Worm (Caenorhabditis elegans): ENCODE results near the gene F20C5.5.

Gene F20C5.5

ce11 chrIV:8757729-8758128 lies 11.7 kb downstream of the F20C5.5 start:
- TF ChIP-seq ceh-36 (tag; optimal IDR thresholded peaks at IDR 0.05) (no peak), hmbx-1 (tag; optimal IDR thresholded peaks at IDR 0.05) (no peak), tbx-11 (GFP tag; IDR thresholded peaks at IDR 0.05) (no peak), flt-1 (GFP tag; IDR thresholded peaks at IDR 0.05) (no peak), pes-1 (GFP tag; IDR thresholded peaks at IDR 0.05) (no peak), hmg-4 (GFP tag; optimal IDR thresholded peaks at IDR 0.05) (no peak), tra-4 (tag; optimal IDR thresholded peaks at IDR 0.05) (no peak), tbx-37 (GFP tag; conservative IDR thresholded peaks at IDR 0.05) (no peak), B0310.2 (tag; optimal IDR thresholded peaks at IDR 0.05) (no peak), ets-7 (tag; optimal IDR thresholded peaks at IDR 0.05) (no peak), sea-1 (GFP tag; conservative IDR thresholded peaks at IDR 0.05) (no peak), F13C5.2 (tag; optimal IDR thresholded peaks at IDR 0.05) (no peak), hnd-1 (tag; optimal IDR thresholded peaks at IDR 0.05) (no peak), scrt-1 (GFP tag; IDR thresholded peaks at IDR 0.05) (no peak), aly-1 (tag; optimal IDR thresholded peaks at IDR 0.05) (no peak)

- no peak for TF ChIP-seq F13C5.2 (tag; optimal IDR thresholded peaks at IDR 0.05)
- no peak for TF ChIP-seq ceh-13 (GFP tag; optimal IDR thresholded peaks at IDR 0.05)
- no peak for TF ChIP-seq sea-1 (GFP tag; conservative IDR thresholded peaks at IDR 0.05)
- no peak for TF ChIP-seq scrt-1 (GFP tag; IDR thresholded peaks at IDR 0.05)
Observed at ce11 chrIV:8754727-8755126, 14.7 kb downstream of the F20C5.5 start, which contains the start of gene elli-1. Gene elli-1 (minus strand): TSS chrIV:8754827.

ce11 chrIV:8754146-8754545 lies 15.3 kb downstream of the F20C5.5 start:
- TF ChIP-seq ceh-13 (GFP tag; optimal IDR thresholded peaks at IDR 0.05) (no peak), ama-1 (optimal IDR thresholded peaks at IDR 0.05) (no peak)

- TF ChIP-seq ets-7 (tag; optimal IDR thresholded peaks at IDR 0.05) (no peak), hmbx-1 (tag; optimal IDR thresholded peaks at IDR 0.05) (no peak), B0310.2 (tag; optimal IDR thresholded peaks at IDR 0.05) (no peak), tbx-37 (GFP tag; conservative IDR thresholded peaks at IDR 0.05) (no peak), hmg-4 (GFP tag; optimal IDR thresholded peaks at IDR 0.05) (no peak), flt-1 (GFP tag; IDR thresholded peaks at IDR 0.05) (no peak), pes-1 (GFP tag; IDR thresholded peaks at IDR 0.05) (no peak), scrt-1 (GFP tag; IDR thresholded peaks at IDR 0.05) (no peak), hnd-1 (tag; optimal IDR thresholded peaks at IDR 0.05) (no peak)
Observed at ce11 chrIV:8752492-8752891, 16.9 kb downstream of the F20C5.5 start.

ce11 chrIV:8748967-8749366 lies 20.5 kb downstream of the F20C5.5 start:
- TF ChIP-seq pes-1 (GFP tag; IDR thresholded peaks at IDR 0.05) (no peak), ama-1 (optimal IDR thresholded peaks at IDR 0.05) (no peak), tra-4 (tag; optimal IDR thresholded peaks at IDR 0.05) (no peak), ceh-13 (GFP tag; optimal IDR thresholded peaks at IDR 0.05) (no peak), hnd-1 (tag; optimal IDR thresholded peaks at IDR 0.05) (no peak), F13C5.2 (tag; optimal IDR thresholded peaks at IDR 0.05) (no peak), scrt-1 (GFP tag; IDR thresholded peaks at IDR 0.05) (no peak), flt-1 (GFP tag; IDR thresholded peaks at IDR 0.05) (no peak), sea-1 (GFP tag; conservative IDR thresholded peaks at IDR 0.05) (no peak), tbx-37 (GFP tag; conservative IDR thresholded peaks at IDR 0.05) (no peak), hmbx-1 (tag; optimal IDR thresholded peaks at IDR 0.05) (no peak), aly-1 (tag; optimal IDR thresholded peaks at IDR 0.05) (no peak), tbx-11 (GFP tag; IDR thresholded peaks at IDR 0.05) (no peak), ceh-36 (tag; optimal IDR thresholded peaks at IDR 0.05) (no peak)

ce11 chrIV:8745591-8746302 lies 23.7 kb downstream of the F20C5.5 start, which contains the start of the genes F20C5.7 and parg-1:
Gene F20C5.7 (minus strand): TSS chrIV:8745691.
Gene parg-1 (plus strand): TSS chrIV:8746252.
- TF ChIP-seq aly-1 (tag; optimal IDR thresholded peaks at IDR 0.05) (no peak), ceh-36 (tag; optimal IDR thresholded peaks at IDR 0.05) (no peak)

ce11 chrIV:8743654-8744332 lies 25.6 kb downstream of the F20C5.5 start, which contains the start of gene F21D5.7:
Gene F21D5.7 (minus strand): TSS chrIV:8743704.
- TF ChIP-seq tbx-11 (GFP tag; IDR thresholded peaks at IDR 0.05), result no peak
- TF ChIP-seq flt-1 (GFP tag; IDR thresholded peaks at IDR 0.05), result no peak
- no peak for TF ChIP-seq aly-1 (tag; optimal IDR thresholded peaks at IDR 0.05)
- peak; percentile 43 for TF ChIP-seq F13C5.2 (tag; optimal IDR thresholded peaks at IDR 0.05)

ce11 chrIV:8740952-8741438 lies 28.4 kb downstream of the F20C5.5 start, which contains the start of gene F21D5.6:
Gene F21D5.6 (minus strand): TSS chrIV:8741388.
- TF ChIP-seq flt-1 (GFP tag; IDR thresholded peaks at IDR 0.05) (no peak), tbx-37 (GFP tag; conservative IDR thresholded peaks at IDR 0.05) (no peak), scrt-1 (GFP tag; IDR thresholded peaks at IDR 0.05) (no peak), tbx-11 (GFP tag; IDR thresholded peaks at IDR 0.05) (no peak), aly-1 (tag; optimal IDR thresholded peaks at IDR 0.05) (no peak), sea-1 (GFP tag; conservative IDR thresholded peaks at IDR 0.05) (no peak), ets-7 (tag; optimal IDR thresholded peaks at IDR 0.05) (no peak), hmg-4 (GFP tag; optimal IDR thresholded peaks at IDR 0.05) (no peak), tra-4 (tag; optimal IDR thresholded peaks at IDR 0.05) (no peak), ceh-13 (GFP tag; optimal IDR thresholded peaks at IDR 0.05) (no peak), B0310.2 (tag; optimal IDR thresholded peaks at IDR 0.05) (no peak), pes-1 (GFP tag; IDR thresholded peaks at IDR 0.05) (no peak), F13C5.2 (tag; optimal IDR thresholded peaks at IDR 0.05) (no peak)

Measured in whole organism, early embryonic.